Fruit fly (Drosophila melanogaster) whole organism, embryonic: ENCODE data around the gene Elp6.

Experiments used
- Ada2b ChIP-seq: fragments of 200-800 bp; sonication (Bioruptor generic); IDR thresholded peaks from 2 replicates; pipeline ENCODE4 v1.3.6; 2022; ENCODE audit warnings: missing biosample characterization, missing genetic modification characterization
- CG10209 ChIP-seq: fragments of 200-800 bp; sonication (Bioruptor generic); optimal IDR thresholded peaks from 3 replicates; lab custom pipeline; 2017; ENCODE audit warnings: missing biosample characterization, mild to moderate bottlenecking, missing genetic modification characterization, missing genetic modification reagents
- CG10366 ChIP-seq: fragments of 200-800 bp; sonication (Bioruptor generic); IDR thresholded peaks from 2 replicates; pipeline ENCODE4 v1.3.6; 2022; ENCODE audit warnings: missing biosample characterization, missing genetic modification characterization
- CG10979 ChIP-seq: fragments of 200-800 bp; sonication (Bioruptor generic); optimal IDR thresholded peaks from 2 replicates; lab custom pipeline; 2018; ENCODE audit warnings: missing biosample characterization, mild to moderate bottlenecking, missing genetic modification characterization, moderate library complexity
- CG13894 ChIP-seq: fragments of 200-800 bp; sonication (Bioruptor generic); optimal IDR thresholded peaks from 3 replicates; lab custom pipeline; 2018; ENCODE audit warnings: missing biosample characterization, mild to moderate bottlenecking, missing genetic modification characterization, moderate library complexity
- CG16863 ChIP-seq: fragments of 200-800 bp; sonication (Bioruptor generic); optimal IDR thresholded peaks from 3 replicates; lab custom pipeline; 2016; ENCODE audit warnings: missing biosample characterization, missing genetic modification characterization
- CG17361 ChIP-seq: fragments of 200-800 bp; sonication (Bioruptor generic); IDR thresholded peaks from 3 replicates; pipeline ENCODE4 v1.3.6; 2022; ENCODE audit warnings: missing biosample characterization, missing genetic modification characterization
- CG1792 ChIP-seq: fragments of 200-800 bp; sonication (Bioruptor generic); optimal IDR thresholded peaks from 2 replicates; lab custom pipeline; 2016; ENCODE audit warnings: missing biosample characterization, missing genetic modification characterization
- CG2202 ChIP-seq: fragments of 200-800 bp; sonication (Bioruptor generic); optimal IDR thresholded peaks from 2 replicates; lab custom pipeline; 2018; ENCODE audit warnings: missing biosample characterization, mild to moderate bottlenecking, missing genetic modification characterization
- CG34376 ChIP-seq: fragments of 200-800 bp; sonication (Bioruptor generic); optimal IDR thresholded peaks from 2 replicates; lab custom pipeline; 2018; ENCODE audit warnings: missing biosample characterization, mild to moderate bottlenecking, missing genetic modification characterization
- CG4404 ChIP-seq: fragments of 200-800 bp; sonication (Bioruptor generic); IDR thresholded peaks from 2 replicates; pipeline ENCODE4 v1.3.6; 2022; ENCODE audit warnings: missing biosample characterization, missing genetic modification characterization
- CG6765 ChIP-seq: fragments of 200-800 bp; sonication (Bioruptor generic); optimal IDR thresholded peaks from 3 replicates; lab custom pipeline; 2017; ENCODE audit warnings: missing biosample characterization, mild to moderate bottlenecking, missing genetic modification characterization
- CG6791 ChIP-seq: fragments of 200-800 bp; sonication (Bioruptor generic); IDR thresholded peaks from 3 replicates; pipeline ENCODE4 v1.3.6; 2022; ENCODE audit warnings: missing biosample characterization, missing genetic modification characterization; ENCODE audit not compliant: partially characterized antibody
- CG8478 ChIP-seq: fragments of >200 bp; optimal IDR thresholded peaks from 2 replicates; lab custom pipeline; 2018
- CG9215 ChIP-seq: fragments of 200-800 bp; sonication (Bioruptor generic); IDR thresholded peaks from 2 replicates; pipeline ENCODE4 v1.3.6; 2022; ENCODE audit warnings: missing biosample characterization, missing genetic modification characterization
- D ChIP-seq, 2 experiments: fragments of 200-800 bp in 1 of 2; fragments of >200 bp in 1 of 2; sonication (Bioruptor generic) in 1 of 2; optimal IDR thresholded peaks; 2 replicates in 1 of 2; 3 replicates in 1 of 2; lab custom pipeline; 2017; ENCODE audit warnings: mild to moderate bottlenecking in 1 of 2, missing biosample characterization in 1 of 2, missing genetic modification characterization in 1 of 2, missing genetic modification reagents in 1 of 2
- HHEX ChIP-seq: fragments of 200-800 bp; sonication (Bioruptor generic); optimal IDR thresholded peaks from 3 replicates; lab custom pipeline; 2017; ENCODE audit warnings: missing biosample characterization, mild to moderate bottlenecking, missing genetic modification characterization, missing genetic modification reagents
- Max ChIP-seq: fragments of 200-800 bp; sonication (Bioruptor generic); optimal IDR thresholded peaks from 2 replicates; lab custom pipeline; 2016; ENCODE audit warnings: missing biosample characterization, mild to moderate bottlenecking, missing genetic modification characterization
- Meics ChIP-seq: fragments of 200-800 bp; sonication (Bioruptor generic); optimal IDR thresholded peaks from 2 replicates; lab custom pipeline; 2017; ENCODE audit warnings: missing biosample characterization, mild to moderate bottlenecking, missing genetic modification characterization
- Pdp1 ChIP-seq, 2 experiments: fragments of 200-800 bp; sonication (Bioruptor generic); optimal IDR thresholded peaks; 3 replicates each; lab custom pipeline; 2016; ENCODE audit warnings: missing biosample characterization in 2 of 2, missing genetic modification characterization in 2 of 2, mild to moderate bottlenecking in 1 of 2, moderate library complexity in 1 of 2
- Poxn ChIP-seq: fragments of 200-800 bp; sonication (Bioruptor generic); IDR thresholded peaks from 2 replicates; pipeline ENCODE4 v1.3.6; 2022; ENCODE audit warnings: missing biosample characterization, missing genetic modification characterization
- Sox102F ChIP-seq: fragments of 200-800 bp; sonication (Bioruptor generic); optimal IDR thresholded peaks from 2 replicates; lab custom pipeline; 2018; ENCODE audit warnings: missing biosample characterization, mild to moderate bottlenecking, missing genetic modification characterization, moderate library complexity
- Vsx1 ChIP-seq: fragments of 200-800 bp; sonication (Bioruptor generic); optimal IDR thresholded peaks from 2 replicates; lab custom pipeline; 2017; ENCODE audit warnings: missing biosample characterization, mild to moderate bottlenecking, missing genetic modification characterization, missing genetic modification reagents
- ab ChIP-seq: fragments of 200-800 bp; sonication (Bioruptor generic); optimal IDR thresholded peaks from 2 replicates; lab custom pipeline; 2016; ENCODE audit warnings: missing biosample characterization, missing genetic modification characterization
- ato ChIP-seq: fragments of 200-800 bp; sonication (Bioruptor generic); IDR thresholded peaks from 2 replicates; pipeline ENCODE4 v1.3.6; 2022; ENCODE audit warnings: missing biosample characterization, missing genetic modification characterization; ENCODE audit not compliant: partially characterized antibody
- bsh ChIP-seq, 2 experiments: fragments of 200-800 bp; sonication (Bioruptor generic); optimal IDR thresholded peaks; 2 replicates each; lab custom pipeline; 2017 to 2018; ENCODE audit warnings: mild to moderate bottlenecking in 2 of 2, missing biosample characterization in 2 of 2, missing genetic modification characterization in 2 of 2, moderate library complexity in 1 of 2
- cas ChIP-seq: fragments of 200-800 bp; sonication (Bioruptor generic); IDR thresholded peaks from 2 replicates; pipeline ENCODE4 v1.3.6; 2022; ENCODE audit warnings: missing biosample characterization, missing genetic modification characterization
- da ChIP-seq: fragments of 200-800 bp; sonication (Bioruptor generic); optimal IDR thresholded peaks from 2 replicates; lab custom pipeline; 2016; ENCODE audit warnings: missing biosample characterization, missing genetic modification characterization
- emc ChIP-seq: fragments of 200-800 bp; sonication (Bioruptor generic); optimal IDR thresholded peaks from 2 replicates; lab custom pipeline; 2016; ENCODE audit warnings: missing biosample characterization, missing genetic modification characterization
- esg ChIP-seq: fragments of 200-800 bp; sonication (Bioruptor generic); conservative IDR thresholded peaks from 2 replicates; pipeline ENCODE4 v1.3.6; 2022; ENCODE audit warnings: missing biosample characterization, missing genetic modification characterization
- fd3F ChIP-seq: fragments of 200-800 bp; sonication (Bioruptor generic); optimal IDR thresholded peaks from 2 replicates; lab custom pipeline; 2018; ENCODE audit warnings: missing biosample characterization, mild to moderate bottlenecking, missing genetic modification characterization, moderate library complexity
- hbn ChIP-seq: fragments of 200-800 bp; sonication (Bioruptor generic); IDR thresholded peaks from 2 replicates; pipeline ENCODE4 v1.3.6; 2022; ENCODE audit warnings: missing biosample characterization, missing genetic modification characterization; ENCODE audit not compliant: partially characterized antibody
- kah ChIP-seq: fragments of 200-800 bp; sonication (Bioruptor generic); optimal IDR thresholded peaks from 2 replicates; lab custom pipeline; 2018; ENCODE audit warnings: missing biosample characterization, mild to moderate bottlenecking, missing genetic modification characterization
- lmd ChIP-seq: fragments of 200-800 bp; sonication (Bioruptor generic); IDR thresholded peaks from 2 replicates; pipeline ENCODE4 v1.3.6; 2022; ENCODE audit warnings: missing biosample characterization, missing genetic modification characterization
- mirr ChIP-seq: fragments of 200-800 bp; sonication (Bioruptor generic); optimal IDR thresholded peaks from 3 replicates; lab custom pipeline; 2018; ENCODE audit warnings: missing biosample characterization, mild to moderate bottlenecking, missing genetic modification characterization
- pfk ChIP-seq: fragments of 200-800 bp; sonication (Bioruptor generic); optimal IDR thresholded peaks from 2 replicates; lab custom pipeline; 2018; ENCODE audit warnings: missing biosample characterization, mild to moderate bottlenecking, missing genetic modification characterization, moderate library complexity
- pho ChIP-seq: fragments of 200-800 bp; sonication (Bioruptor generic); optimal IDR thresholded peaks from 2 replicates; lab custom pipeline; 2016; ENCODE audit warnings: missing biosample characterization, missing genetic modification characterization
- phol ChIP-seq: fragments of 200-800 bp; sonication (Bioruptor generic); optimal IDR thresholded peaks from 3 replicates; lab custom pipeline; 2018; ENCODE audit warnings: missing biosample characterization, mild to moderate bottlenecking, missing genetic modification characterization, moderate library complexity
- prd ChIP-seq, 3 experiments: fragments of >200 bp in 2 of 3; fragments of 200-800 bp in 1 of 3; sonication (Bioruptor generic) in 1 of 3; optimal IDR thresholded peaks in 2 of 3; IDR thresholded peaks in 1 of 3; 2 replicates in 2 of 3; 3 replicates in 1 of 3; pipeline versions ENCODE4 v1.3.6 to Lab custom; 2017 to 2022; ENCODE audit warnings: missing biosample characterization in 1 of 3, missing genetic modification characterization in 1 of 3
- schlank ChIP-seq: fragments of 200-800 bp; sonication (Bioruptor generic); optimal IDR thresholded peaks from 2 replicates; lab custom pipeline; 2018; ENCODE audit warnings: missing biosample characterization, mild to moderate bottlenecking, missing genetic modification characterization
- so ChIP-seq: fragments of 200-800 bp; sonication (Bioruptor generic); IDR thresholded peaks from 3 replicates; pipeline ENCODE4 v1.3.6; 2022; ENCODE audit warnings: missing biosample characterization, missing genetic modification characterization
- sqz ChIP-seq: fragments of 200-800 bp; sonication (Bioruptor generic); optimal IDR thresholded peaks from 3 replicates; lab custom pipeline; 2018; ENCODE audit warnings: missing biosample characterization, mild to moderate bottlenecking, missing genetic modification characterization
- tna ChIP-seq: fragments of 200-800 bp; sonication (Bioruptor generic); IDR thresholded peaks from 2 replicates; pipeline ENCODE4 v1.3.6; 2022; ENCODE audit warnings: missing biosample characterization, missing genetic modification characterization; ENCODE audit not compliant: partially characterized antibody
- tup ChIP-seq: fragments of 200-800 bp; sonication (Bioruptor generic); optimal IDR thresholded peaks from 2 replicates; lab custom pipeline; 2016; ENCODE audit warnings: missing biosample characterization, mild to moderate bottlenecking, missing genetic modification characterization, moderate library complexity
- tx ChIP-seq: fragments of 200-800 bp; sonication (Bioruptor generic); optimal IDR thresholded peaks from 2 replicates; lab custom pipeline; 2016; ENCODE audit warnings: missing biosample characterization, missing genetic modification characterization
- zf30C ChIP-seq: fragments of 200-800 bp; sonication (Bioruptor generic); optimal IDR thresholded peaks from 3 replicates; lab custom pipeline; 2018; ENCODE audit warnings: missing biosample characterization, mild to moderate bottlenecking, missing genetic modification characterization
- zfh1 ChIP-seq: fragments of 200-800 bp; sonication (Bioruptor generic); IDR thresholded peaks from 3 replicates; pipeline ENCODE4 v1.3.6; 2022; ENCODE audit warnings: missing biosample characterization, missing genetic modification characterization

The Elp6 gene

DNA sequence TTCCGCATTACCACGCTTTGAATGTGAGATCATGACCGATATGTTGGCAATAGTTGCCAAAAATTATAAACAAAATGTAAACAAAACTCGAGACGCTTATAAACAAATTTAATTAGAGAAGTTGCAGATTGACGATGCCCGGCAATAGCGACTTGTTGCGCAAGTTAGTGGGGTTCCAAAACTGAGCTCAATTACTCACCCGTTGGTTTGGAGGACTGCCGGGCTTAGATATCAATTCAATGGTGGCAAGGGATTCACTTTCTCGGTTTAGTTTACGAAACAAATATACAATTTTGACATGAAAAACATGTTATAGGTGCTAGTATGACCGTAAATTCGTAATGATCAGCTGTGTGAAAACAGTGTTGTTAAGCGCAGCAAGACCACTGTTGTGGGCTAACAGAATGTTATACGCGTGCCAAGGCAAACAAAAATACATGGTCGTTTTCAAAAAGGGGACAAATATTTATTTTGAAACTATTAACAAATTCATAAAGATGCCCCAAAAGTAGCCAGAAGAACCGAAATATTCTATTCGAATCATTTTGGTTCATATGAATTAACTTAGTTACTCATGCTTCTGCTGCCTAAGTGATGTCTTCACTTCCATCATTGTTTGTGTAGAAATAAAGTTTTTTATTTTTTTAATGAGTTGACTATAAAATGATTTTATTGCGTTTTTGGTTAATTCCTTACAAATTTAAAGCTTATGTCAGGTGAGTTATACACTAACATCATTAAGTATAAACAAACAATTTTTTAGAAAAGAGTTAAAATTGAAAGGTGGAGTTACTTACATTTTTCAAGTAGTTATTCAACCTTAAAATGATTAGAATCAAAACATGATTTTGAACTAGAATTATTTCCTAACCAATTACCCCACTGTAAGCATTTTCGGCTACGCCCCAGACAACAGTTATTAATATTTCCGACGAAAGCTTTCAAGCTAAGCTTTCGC is at the start of gene Elp6 (continued):
- TF ChIP-seq CG8478 (lab: Kevin White, UChicago) (no peak), CG6765 (peak; percentile 69), so (GFP tag; lab: Robert Waterston, UW) (peak; percentile 36; the same call in 1 of the 3 replicates), D (optimal IDR thresholded peaks at IDR 0.05; lab: Kevin White, UChicago) (no peak), D (GFP tag; optimal IDR thresholded peaks at IDR 0.05; lab: Kevin White, UChicago) (no peak), zf30C (no peak), tup (GFP tag; lab: Kevin White, UChicago) (no peak), pfk (GFP tag; lab: Kevin White, UChicago) (no peak), zfh1 (GFP tag; lab: Robert Waterston, UW) (peak; percentile 27; the same call in 1 of the 3 replicates), Vsx1 (peak; percentile 38), fd3F (GFP tag; lab: Kevin White, UChicago) (peak; percentile 34), Poxn (GFP tag; lab: Robert Waterston, UW) (no peak), CG34376 (peak; percentile 5), ato (no peak), CG4404 (GFP tag; lab: Robert Waterston, UW) (no peak), phol (tag; lab: Kevin White, UChicago) (peak; percentile 77), Ada2b (GFP tag; lab: Robert Waterston, UW) (peak; percentile 57), Sox102F (peak; percentile 69), tx (GFP tag; lab: Kevin White, UChicago) (no peak), CG16863 (peak; percentile 44), da (GFP tag; lab: Kevin White, UChicago) (no peak), CG13894 (peak; percentile 32), mirr (GFP tag; lab: Kevin White, UChicago) (no peak), Meics (GFP tag; lab: Kevin White, UChicago) (peak; percentile 87), bsh (GFP tag; optimal IDR thresholded peaks at IDR 0.05; lab: Kevin White, UChicago) (peak; percentile 19 to 24), HHEX (GFP tag; lab: Kevin White, UChicago) (peak; percentile 71), kah (GFP tag; lab: Kevin White, UChicago) (no peak), emc (GFP tag; lab: Kevin White, UChicago) (peak; percentile 48), hbn (GFP tag; lab: Robert Waterston, UW) (no peak), CG9215 (GFP tag; lab: Robert Waterston, UW) (peak; percentile 41), pho (GFP tag; lab: Kevin White, UChicago) (peak; percentile 69), CG6791 (GFP tag; lab: Robert Waterston, UW) (no peak), sqz (GFP tag; lab: Kevin White, UChicago) (peak; percentile 2), schlank (tag; lab: Kevin White, UChicago) (no peak), prd (optimal IDR thresholded peaks at IDR 0.05; lab: Kevin White, UChicago) (no peak), prd (GFP tag; IDR thresholded peaks at IDR 0.05; lab: Robert Waterston, UW) (peak; percentile 64), CG10366 (GFP tag; lab: Robert Waterston, UW) (peak; percentile 66), Max (GFP tag; lab: Kevin White, UChicago) (peak; percentile 38), CG10979 (peak; percentile 48), CG2202 (tag; lab: Kevin White, UChicago) (no peak), cas (GFP tag; lab: Robert Waterston, UW) (no peak), CG10209 (GFP tag; lab: Kevin White, UChicago) (peak; percentile 73), esg (GFP tag; lab: Robert Waterston, UW) (peak; percentile 64), lmd (GFP tag; lab: Robert Waterston, UW) (peak; percentile 62), Pdp1 (GFP tag; optimal IDR thresholded peaks at IDR 0.05; lab: Kevin White, UChicago) (peak; percentile 44 to 60), CG1792 (GFP tag; lab: Kevin White, UChicago) (peak; percentile 60), tna (GFP tag; lab: Robert Waterston, UW) (no peak), ab (GFP tag; lab: Kevin White, UChicago) (no peak), CG17361 (GFP tag; lab: Robert Waterston, UW) (peak; percentile 90)
